Worm (Caenorhabditis elegans): ENCODE results near the gene Y17G9A.2.
A peak's percentile ranks its signal among the peaks of the same experiment; 100 is the strongest.

Y17G9A.2 gene

DNA sequence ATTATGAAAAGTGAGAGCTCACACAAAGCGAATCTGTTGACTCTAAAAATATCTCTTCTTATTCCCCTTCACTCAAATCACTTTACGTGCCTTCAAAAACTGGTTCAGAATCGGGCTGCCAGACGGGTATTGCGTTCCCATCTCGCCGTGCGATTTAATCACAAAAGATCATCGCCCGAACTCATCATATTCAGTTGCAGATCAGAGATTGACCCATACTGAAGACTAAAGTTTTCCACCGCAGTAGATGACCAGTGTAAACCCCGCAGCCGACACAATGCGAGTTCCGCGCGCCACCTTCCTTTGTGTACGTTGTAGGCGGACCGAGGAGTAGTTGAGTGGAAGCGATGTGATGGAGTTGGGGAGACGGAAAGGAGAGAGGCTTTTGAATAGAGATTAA is 24.5 kb upstream of the Y17G9A.2 start:
- TF ChIP-seq alr-1 (tag; optimal IDR thresholded peaks at IDR 0.05; ENCODE audit: borderline replicate concordance), result no peak
- no peak for TF ChIP-seq C34B4.2 (tag; optimal IDR thresholded peaks at IDR 0.05)
- TF ChIP-seq ztf-4 (tag; optimal IDR thresholded peaks at IDR 0.05), result no peak
- TF ChIP-seq nhr-19 (GFP tag; conservative IDR thresholded peaks at IDR 0.05), result peak; percentile 86
- TF ChIP-seq pag-3 (tag; optimal IDR thresholded peaks at IDR 0.05; ENCODE audit: borderline replicate concordance, insufficient read depth), result no peak
- TF ChIP-seq nhr-90 (tag; optimal IDR thresholded peaks at IDR 0.05; ENCODE audit: poor library complexity), result peak; percentile 81
- no peak for TF ChIP-seq skn-1 (tag; optimal IDR thresholded peaks at IDR 0.05)
- peak; percentile 85 for TF ChIP-seq nhr-71 (tag; optimal IDR thresholded peaks at IDR 0.05)
- no peak for TF ChIP-seq unc-98 (GFP tag; IDR thresholded peaks at IDR 0.05)
- TF ChIP-seq sptf-1 (tag; optimal IDR thresholded peaks at IDR 0.05), result no peak
- no peak for TF ChIP-seq nhr-12 (tag; optimal IDR thresholded peaks at IDR 0.05)
- no peak for TF ChIP-seq C16A3.4 (tag; optimal IDR thresholded peaks at IDR 0.05)
- TF ChIP-seq lin-35 (GFP tag; optimal IDR thresholded peaks at IDR 0.05), result peak; percentile 35 to 37
- TF ChIP-seq ceh-82 (tag; optimal IDR thresholded peaks at IDR 0.05), result peak; percentile 24 to 53 (median 53)
- TF ChIP-seq unc-86 (tag; optimal IDR thresholded peaks at IDR 0.05), result peak; percentile 36
- TF ChIP-seq lir-3 (tag; optimal IDR thresholded peaks at IDR 0.05; ENCODE audit: poor library complexity), result no peak
- peak; percentile 21 for TF ChIP-seq lin-13 (GFP tag; optimal IDR thresholded peaks at IDR 0.05)
- TF ChIP-seq ceh-88 (GFP tag; IDR thresholded peaks at IDR 0.05), result peak; percentile 39; the same call in 1 of the 2 replicates
- TF ChIP-seq isw-1 (GFP tag; IDR thresholded peaks at IDR 0.05), result no peak
- peak; percentile 75 for TF ChIP-seq swsn-7 (tag; optimal IDR thresholded peaks at IDR 0.05)
- TF ChIP-seq Y116A8C.19 (tag; optimal IDR thresholded peaks at IDR 0.05; ENCODE audit: borderline replicate concordance), result no peak
- peak; percentile 52 for TF ChIP-seq zip-4 (GFP tag; optimal IDR thresholded peaks at IDR 0.05)
- TF ChIP-seq hlh-17 (GFP tag; optimal IDR thresholded peaks at IDR 0.05; ENCODE audit: borderline replicate concordance), result no peak
- no peak for TF ChIP-seq nhr-76 (tag; optimal IDR thresholded peaks at IDR 0.05)
- TF ChIP-seq elt-2 (tag; optimal IDR thresholded peaks at IDR 0.05), result peak; percentile 33
- TF ChIP-seq nhr-20 (tag; optimal IDR thresholded peaks at IDR 0.05), result peak; percentile 83
- no peak for TF ChIP-seq nhr-11 (tag; optimal IDR thresholded peaks at IDR 0.05)
- no peak for TF ChIP-seq nhr-28 (tag; optimal IDR thresholded peaks at IDR 0.05)
- TF ChIP-seq dsc-1 (tag; optimal IDR thresholded peaks at IDR 0.05), result peak; percentile 80
- TF ChIP-seq blmp-1 (tag; optimal IDR thresholded peaks at IDR 0.05), result no peak
- no peak for TF ChIP-seq aly-2 (tag; optimal IDR thresholded peaks at IDR 0.05)
- TF ChIP-seq unc-30 (tag; optimal IDR thresholded peaks at IDR 0.05), result no peak
- TF ChIP-seq grh-1 (GFP tag; IDR thresholded peaks at IDR 0.05), result peak; percentile 84
- peak; percentile 38 for TF ChIP-seq irx-1 (tag; optimal IDR thresholded peaks at IDR 0.05)
- peak; percentile 93 for TF ChIP-seq lin-14 (GFP tag; optimal IDR thresholded peaks at IDR 0.05)
- TF ChIP-seq dpl-1 (GFP tag; optimal IDR thresholded peaks at IDR 0.05), result peak in 1 of 3 experiments; percentile 8
- TF ChIP-seq ceh-8 (GFP tag; optimal IDR thresholded peaks at IDR 0.05), result no peak
- no peak for TF ChIP-seq ceh-90 (tag; optimal IDR thresholded peaks at IDR 0.05)
- no peak for TF ChIP-seq efl-3 (GFP tag; optimal IDR thresholded peaks at IDR 0.05)
- TF ChIP-seq aha-1 (tag; optimal IDR thresholded peaks at IDR 0.05), result no peak
- peak in 1 of 2 experiments; percentile 61 for TF ChIP-seq lsy-2 (tag; optimal IDR thresholded peaks at IDR 0.05)
- TF ChIP-seq efl-1 (optimal IDR thresholded peaks at IDR 0.05), result peak; percentile 33 to 61
- peak; percentile 16 to 93 for TF ChIP-seq efl-1 (GFP tag; optimal IDR thresholded peaks at IDR 0.05 in 1 of 2)
- peak; percentile 20; the same call in 1 of the 2 replicates for TF ChIP-seq mab-9 (GFP tag; IDR thresholded peaks at IDR 0.05)
- no peak for TF ChIP-seq hlh-4 (tag; optimal IDR thresholded peaks at IDR 0.05)
- TF ChIP-seq rnt-1 (tag; optimal IDR thresholded peaks at IDR 0.05), result peak; percentile 85
- peak; percentile 32 for TF ChIP-seq sox-4 (tag; optimal IDR thresholded peaks at IDR 0.05)
- TF ChIP-seq nhr-77 (tag; optimal IDR thresholded peaks at IDR 0.05), result peak; percentile 50
- TF ChIP-seq nhr-237 (tag; optimal IDR thresholded peaks at IDR 0.05), result peak; percentile 5
- TF ChIP-seq ztf-11 (tag; optimal IDR thresholded peaks at IDR 0.05), result no peak
- no peak for TF ChIP-seq unc-62 (GFP tag; optimal IDR thresholded peaks at IDR 0.05)
- TF ChIP-seq sup-37 (GFP tag; optimal IDR thresholded peaks at IDR 0.05), result no peak
- TF ChIP-seq lin-15B (tag; optimal IDR thresholded peaks at IDR 0.05), result no peak

Measured in whole organism, L1 larva.